Fruit fly (Drosophila melanogaster) whole organism, embryonic: ENCODE results near the gene Root.
A peak's percentile ranks its signal among the peaks of the same experiment; 100 is the strongest.

Source experiments
- Blimp-1 ChIP-seq: fragments of 200-800 bp; sonication (Bioruptor generic); optimal IDR thresholded peaks from 3 replicates; lab custom pipeline; 2018; ENCODE audit warnings: missing biosample characterization, missing genetic modification characterization, mild to moderate bottlenecking, moderate library complexity, missing genetic modification reagents
- CG1024 ChIP-seq: fragments of 200-800 bp; sonication (Bioruptor generic); IDR thresholded peaks from 2 replicates; pipeline ENCODE4 v1.3.6; 2022; ENCODE audit warnings: missing biosample characterization, missing genetic modification characterization
- CG10462 ChIP-seq: fragments of 200-800 bp; sonication (Bioruptor generic); optimal IDR thresholded peaks from 2 replicates; lab custom pipeline; 2016; ENCODE audit warnings: missing biosample characterization, missing genetic modification characterization
- CG11247 ChIP-seq: fragments of 200-800 bp; sonication (Bioruptor generic); IDR thresholded peaks from 2 replicates; pipeline ENCODE4 v1.3.6; 2022; ENCODE audit warnings: missing biosample characterization, missing genetic modification characterization
- CG13287 ChIP-seq: fragments of 200-800 bp; sonication (Bioruptor generic); IDR thresholded peaks from 2 replicates; pipeline ENCODE4 v1.3.6; 2022; ENCODE audit warnings: missing biosample characterization, missing genetic modification characterization; ENCODE audit not compliant: partially characterized antibody
- CG13296 ChIP-seq: fragments of 200-800 bp; sonication (Bioruptor generic); optimal IDR thresholded peaks from 3 replicates; lab custom pipeline; 2018; ENCODE audit warnings: missing biosample characterization, mild to moderate bottlenecking, missing genetic modification characterization
- CG14014 ChIP-seq: fragments of 200-800 bp; sonication (Bioruptor generic); IDR thresholded peaks from 2 replicates; pipeline ENCODE4 v1.3.6; 2022; ENCODE audit warnings: missing biosample characterization, missing genetic modification characterization
- CG15011 ChIP-seq: fragments of 200-800 bp; sonication (Bioruptor generic); optimal IDR thresholded peaks from 3 replicates; lab custom pipeline; 2018; ENCODE audit warnings: missing biosample characterization, mild to moderate bottlenecking, missing genetic modification characterization
- CG1647 ChIP-seq: fragments of 200-800 bp; sonication (Bioruptor generic); optimal IDR thresholded peaks from 3 replicates; lab custom pipeline; 2016; ENCODE audit warnings: missing biosample characterization, missing genetic modification characterization
- CG17359 ChIP-seq: fragments of 200-800 bp; sonication (Bioruptor generic); optimal IDR thresholded peaks from 3 replicates; lab custom pipeline; 2018; ENCODE audit warnings: missing biosample characterization, mild to moderate bottlenecking, missing genetic modification characterization, moderate library complexity
- CG17385 ChIP-seq: fragments of 200-800 bp; sonication (Bioruptor generic); optimal IDR thresholded peaks from 3 replicates; lab custom pipeline; 2018; ENCODE audit warnings: missing biosample characterization, mild to moderate bottlenecking, missing genetic modification characterization
- CG18619 ChIP-seq: fragments of 200-800 bp; sonication (Bioruptor generic); optimal IDR thresholded peaks from 3 replicates; lab custom pipeline; 2017; ENCODE audit warnings: missing biosample characterization, mild to moderate bottlenecking, missing genetic modification characterization
- CG18764 ChIP-seq: fragments of 200-800 bp; sonication (Bioruptor generic); optimal IDR thresholded peaks from 3 replicates; lab custom pipeline; 2016; ENCODE audit warnings: missing biosample characterization, missing genetic modification characterization
- CG2116 ChIP-seq: fragments of 200-800 bp; sonication (Bioruptor generic); optimal IDR thresholded peaks from 3 replicates; lab custom pipeline; 2018; ENCODE audit warnings: missing biosample characterization, mild to moderate bottlenecking, missing genetic modification characterization
- CG30020 ChIP-seq: fragments of 200-800 bp; optimal IDR thresholded peaks from 2 replicates; lab custom pipeline; 2019; ENCODE audit warnings: missing biosample characterization, mild to moderate bottlenecking, missing genetic modification characterization, moderate library complexity
- CG32767 ChIP-seq: fragments of 200-800 bp; sonication (Bioruptor generic); IDR thresholded peaks from 2 replicates; pipeline ENCODE4 v1.3.6; 2022; ENCODE audit warnings: missing biosample characterization, missing genetic modification characterization
- CG42726 ChIP-seq: fragments of 200-800 bp; sonication (Bioruptor generic); IDR thresholded peaks from 2 replicates; pipeline ENCODE4 v1.3.6; 2022; ENCODE audit warnings: missing biosample characterization, missing genetic modification characterization; ENCODE audit not compliant: partially characterized antibody
- CG6683 ChIP-seq: fragments of 200-800 bp; sonication (Bioruptor generic); optimal IDR thresholded peaks from 2 replicates; lab custom pipeline; 2017; ENCODE audit warnings: missing biosample characterization, mild to moderate bottlenecking, missing genetic modification characterization, missing genetic modification reagents
- CG8478 ChIP-seq: fragments of >200 bp; optimal IDR thresholded peaks from 2 replicates; lab custom pipeline; 2018
- CG9817 ChIP-seq: fragments of 200-800 bp; sonication (Bioruptor generic); optimal IDR thresholded peaks from 2 replicates; lab custom pipeline; 2018; ENCODE audit warnings: missing biosample characterization, mild to moderate bottlenecking, missing genetic modification characterization, moderate library complexity
- CHES-1-like ChIP-seq: fragments of 200-800 bp; sonication (Bioruptor generic); optimal IDR thresholded peaks from 2 replicates; lab custom pipeline; 2016; ENCODE audit warnings: missing biosample characterization, missing genetic modification characterization
- CkIIα-i1 ChIP-seq: fragments of 200-800 bp; sonication (Bioruptor generic); IDR thresholded peaks from 2 replicates; pipeline ENCODE4 v1.3.6; 2022; ENCODE audit warnings: missing biosample characterization, missing genetic modification characterization
- Dad ChIP-seq: fragments of 200-800 bp; sonication (Bioruptor generic); optimal IDR thresholded peaks from 3 replicates; lab custom pipeline; 2016; ENCODE audit warnings: missing biosample characterization, missing genetic modification characterization
- Dip2 ChIP-seq: fragments of 200-800 bp; sonication (Bioruptor generic); IDR thresholded peaks from 2 replicates; pipeline ENCODE4 v1.3.6; 2022; ENCODE audit warnings: missing biosample characterization, missing genetic modification characterization
- Dip3 ChIP-seq: fragments of 200-800 bp; sonication (Bioruptor generic); optimal IDR thresholded peaks from 3 replicates; lab custom pipeline; 2016; ENCODE audit warnings: missing biosample characterization, missing genetic modification characterization
- E2f2 ChIP-seq: fragments of 200-800 bp; sonication (Bioruptor generic); IDR thresholded peaks from 2 replicates; pipeline ENCODE4 v1.3.6; 2022; ENCODE audit warnings: missing biosample characterization, missing genetic modification characterization
- ERR ChIP-seq: fragments of 200-800 bp; sonication (Bioruptor generic); optimal IDR thresholded peaks from 2 replicates; lab custom pipeline; 2016; ENCODE audit warnings: missing biosample characterization, missing genetic modification characterization
- Hey ChIP-seq: fragments of 200-800 bp; sonication (Bioruptor generic); optimal IDR thresholded peaks from 3 replicates; lab custom pipeline; 2018; ENCODE audit warnings: missing biosample characterization, mild to moderate bottlenecking, missing genetic modification characterization
- HmgZ ChIP-seq: fragments of 200-800 bp; sonication (Bioruptor generic); optimal IDR thresholded peaks from 2 replicates; lab custom pipeline; 2018; ENCODE audit warnings: missing biosample characterization, mild to moderate bottlenecking, missing genetic modification characterization
- Hr78 ChIP-seq, 2 experiments: fragments of 200-800 bp in 1 of 2; fragments of >200 bp in 1 of 2; sonication (Bioruptor generic) in 1 of 2; optimal IDR thresholded peaks; 2 replicates each; lab custom pipeline; 2017 to 2019; ENCODE audit warnings: missing biosample characterization in 2 of 2, missing genetic modification characterization in 2 of 2, mild to moderate bottlenecking in 1 of 2, moderate library complexity in 1 of 2
- Meics ChIP-seq: fragments of 200-800 bp; sonication (Bioruptor generic); optimal IDR thresholded peaks from 2 replicates; lab custom pipeline; 2017; ENCODE audit warnings: missing biosample characterization, mild to moderate bottlenecking, missing genetic modification characterization
- PHDP ChIP-seq: fragments of 200-800 bp; sonication (Bioruptor generic); optimal IDR thresholded peaks from 3 replicates; lab custom pipeline; 2018; ENCODE audit warnings: missing biosample characterization, mild to moderate bottlenecking, missing genetic modification characterization, moderate library complexity
- Ravus ChIP-seq: fragments of 200-800 bp; sonication (Bioruptor generic); IDR thresholded peaks from 2 replicates; pipeline ENCODE4 v1.3.6; 2022; ENCODE audit warnings: missing biosample characterization, missing genetic modification characterization
- Scr ChIP-seq: fragments of 200-800 bp; sonication (Bioruptor generic); IDR thresholded peaks from 2 replicates; pipeline ENCODE4 v1.3.6; 2022; ENCODE audit warnings: missing biosample characterization, missing genetic modification characterization; ENCODE audit not compliant: partially characterized antibody
- YL-1 ChIP-seq: fragments of 200-800 bp; sonication (Bioruptor generic); optimal IDR thresholded peaks from 3 replicates; lab custom pipeline; 2017; ENCODE audit warnings: missing biosample characterization, mild to moderate bottlenecking, missing genetic modification characterization
- ab ChIP-seq: fragments of 200-800 bp; sonication (Bioruptor generic); optimal IDR thresholded peaks from 2 replicates; lab custom pipeline; 2016; ENCODE audit warnings: missing biosample characterization, missing genetic modification characterization
- abd-A ChIP-seq: fragments of 200-800 bp; sonication (Bioruptor generic); optimal IDR thresholded peaks from 3 replicates; lab custom pipeline; 2019; ENCODE audit warnings: missing biosample characterization, mild to moderate bottlenecking, missing genetic modification characterization, moderate library complexity
- ac ChIP-seq: fragments of 200-800 bp; sonication (Bioruptor generic); optimal IDR thresholded peaks from 3 replicates; lab custom pipeline; 2017; ENCODE audit warnings: missing biosample characterization, mild to moderate bottlenecking, missing genetic modification characterization
- ase ChIP-seq: fragments of 200-800 bp; sonication (Bioruptor generic); IDR thresholded peaks from 3 replicates; pipeline ENCODE4 v1.3.6; 2022; ENCODE audit warnings: missing biosample characterization, missing genetic modification characterization
- chn ChIP-seq: fragments of 200-800 bp; sonication (Bioruptor generic); optimal IDR thresholded peaks from 2 replicates; lab custom pipeline; 2016; ENCODE audit warnings: missing biosample characterization, missing genetic modification characterization
- crol ChIP-seq: fragments of 200-800 bp; sonication (Bioruptor generic); IDR thresholded peaks from 2 replicates; pipeline ENCODE4 v1.3.6; 2022; ENCODE audit warnings: missing biosample characterization, missing genetic modification characterization
- eve ChIP-seq, 2 experiments: fragments of >200 bp; optimal IDR thresholded peaks; 2 replicates each; lab custom pipeline; 2017; ENCODE audit warnings: missing biosample characterization in 2 of 2, missing genetic modification characterization in 2 of 2
- gsb-n ChIP-seq: fragments of 200-800 bp; sonication (Bioruptor generic); optimal IDR thresholded peaks from 3 replicates; lab custom pipeline; 2018; ENCODE audit warnings: missing biosample characterization, mild to moderate bottlenecking, missing genetic modification characterization
- gt ChIP-seq: fragments of 200-800 bp; sonication (Bioruptor generic); IDR thresholded peaks from 2 replicates; pipeline ENCODE4 v1.3.6; 2022; ENCODE audit warnings: missing biosample characterization, missing genetic modification characterization
- her ChIP-seq: fragments of 200-800 bp; sonication (Bioruptor generic); optimal IDR thresholded peaks from 2 replicates; lab custom pipeline; 2016; ENCODE audit warnings: missing biosample characterization, missing genetic modification characterization
- inv ChIP-seq: fragments of 200-800 bp; sonication (Bioruptor generic); IDR thresholded peaks from 2 replicates; pipeline ENCODE4 v1.3.6; 2022; ENCODE audit warnings: missing biosample characterization, missing genetic modification characterization; ENCODE audit not compliant: partially characterized antibody
- pita ChIP-seq: fragments of 200-800 bp; sonication (Bioruptor generic); optimal IDR thresholded peaks from 2 replicates; lab custom pipeline; 2017; ENCODE audit warnings: missing biosample characterization, mild to moderate bottlenecking, missing genetic modification characterization
- prd ChIP-seq, 3 experiments: fragments of >200 bp in 2 of 3; fragments of 200-800 bp in 1 of 3; sonication (Bioruptor generic) in 1 of 3; optimal IDR thresholded peaks in 2 of 3; IDR thresholded peaks in 1 of 3; 2 replicates in 2 of 3; 3 replicates in 1 of 3; pipeline versions ENCODE4 v1.3.6 to Lab custom; 2017 to 2022; ENCODE audit warnings: missing biosample characterization in 1 of 3, missing genetic modification characterization in 1 of 3
- tio ChIP-seq: fragments of 200-800 bp; sonication (Bioruptor generic); optimal IDR thresholded peaks from 2 replicates; lab custom pipeline; 2017; ENCODE audit warnings: missing biosample characterization, missing genetic modification characterization, inconsistent platforms

The Root gene

DNA sequence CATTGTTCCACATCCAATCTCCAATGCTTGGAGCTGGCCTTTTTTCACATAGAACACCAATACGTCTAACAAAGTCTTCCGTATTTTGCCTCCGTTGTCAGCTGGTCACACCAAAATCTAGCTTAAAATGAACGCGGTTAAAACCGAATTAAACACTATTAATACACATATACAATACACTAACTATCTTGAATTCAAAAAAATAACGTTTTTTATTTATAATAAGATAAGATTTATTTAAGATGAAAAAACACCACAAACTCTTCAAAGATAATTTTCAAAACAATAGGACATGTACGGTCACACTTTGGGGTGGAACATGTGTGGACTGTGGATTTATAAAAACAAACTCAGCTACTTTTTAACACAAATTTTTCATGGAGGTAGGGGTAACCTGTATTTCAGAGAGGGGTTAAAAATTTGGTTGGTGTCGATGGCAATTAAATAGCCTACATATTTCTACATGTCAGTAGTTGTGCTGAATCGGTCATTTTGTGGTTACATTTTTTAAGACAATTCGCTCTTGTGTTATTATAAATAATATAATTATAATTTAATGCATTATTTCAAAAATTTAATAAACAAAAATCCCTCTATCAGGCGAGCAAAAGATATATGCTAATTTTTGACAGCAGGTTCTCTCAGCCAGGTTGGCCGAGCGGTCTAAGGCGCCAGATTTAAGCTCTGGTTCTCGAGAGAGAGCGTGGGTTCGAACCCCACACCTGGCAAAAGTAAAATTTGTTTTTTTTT, 591 bp upstream of the Root start, which contains the start of gene CG13605 (continued):
- TF ChIP-seq Ravus (no peak; the same call in 1 of the 2 replicates), prd (optimal IDR thresholded peaks at IDR 0.05; lab: Kevin White, UChicago) (no peak), prd (GFP tag; IDR thresholded peaks at IDR 0.05; lab: Robert Waterston, UW) (peak; percentile 67), eve (GFP tag; optimal IDR thresholded peaks at IDR 0.05; lab: Kevin White, UChicago) (no peak), CG13287 (GFP tag; lab: Robert Waterston, UW) (no peak), inv (GFP tag; lab: Robert Waterston, UW) (no peak), Dip2 (GFP tag; lab: Robert Waterston, UW) (no peak), CG9817 (tag; lab: Kevin White, UChicago) (peak; percentile 61), CG1024 (GFP tag; lab: Robert Waterston, UW) (peak; percentile 12; the same call in 1 of the 2 replicates), her (peak; percentile 54), CG10462 (GFP tag; lab: Kevin White, UChicago) (peak; percentile 26), Hr78 (GFP tag; optimal IDR thresholded peaks at IDR 0.05; lab: Kevin White, UChicago) (no peak), crol (GFP tag; lab: Robert Waterston, UW) (no peak), HmgZ (peak; percentile 26), Hey (no peak), abd-A (tag; lab: Kevin White, UChicago) (peak; percentile 62), YL-1 (GFP tag; lab: Kevin White, UChicago) (peak; percentile 76), CHES-1-like (peak; percentile 8), CG17385 (GFP tag; lab: Kevin White, UChicago) (peak; percentile 70), CG11247 (GFP tag; lab: Robert Waterston, UW) (peak; percentile 62), CG18619 (GFP tag; lab: Kevin White, UChicago) (peak; percentile 63), CG6683 (peak; percentile 59), ERR (GFP tag; lab: Kevin White, UChicago) (no peak), ase (GFP tag; lab: Robert Waterston, UW) (peak; percentile 57; the same call in 2 of the 3 replicates), CG2116 (peak; percentile 54), CG8478 (lab: Kevin White, UChicago) (no peak), pita (GFP tag; lab: Kevin White, UChicago) (no peak), Blimp-1 (GFP tag; lab: Kevin White, UChicago) (peak; percentile 72), tio (GFP tag; lab: Kevin White, UChicago) (peak; percentile 69), Dip3 (GFP tag; lab: Kevin White, UChicago) (peak; percentile 48), gsb-n (tag; lab: Kevin White, UChicago) (peak; percentile 29), CG14014 (peak; percentile 79; the same call in 1 of the 2 replicates), PHDP (tag; lab: Kevin White, UChicago) (peak; percentile 85), chn (GFP tag; lab: Kevin White, UChicago) (peak; percentile 63), CG1647 (GFP tag; lab: Kevin White, UChicago) (peak; percentile 16), ab (no peak), Meics (GFP tag; lab: Kevin White, UChicago) (peak; percentile 93), ac (GFP tag; lab: Kevin White, UChicago) (no peak), Dad (GFP tag; lab: Kevin White, UChicago) (peak; percentile 14), gt (GFP tag; lab: Robert Waterston, UW) (no peak), Scr (GFP tag; lab: Robert Waterston, UW) (no peak), E2f2 (GFP tag; lab: Robert Waterston, UW) (peak; percentile 83), CG42726 (GFP tag; lab: Robert Waterston, UW) (peak; percentile 78), CG17359 (tag; lab: Kevin White, UChicago) (peak; percentile 82), CG18764 (GFP tag; lab: Kevin White, UChicago) (peak; percentile 56), CG15011 (peak; percentile 60), CG13296 (GFP tag; lab: Kevin White, UChicago) (peak; percentile 82), CG32767 (GFP tag; lab: Robert Waterston, UW) (no peak), CkIIα-i1 (GFP tag; lab: Robert Waterston, UW) (no peak), CG30020 (peak; percentile 48)
